Worm (Caenorhabditis elegans): Measurements from ENCODE around the gene F09F9.2.
A peak's percentile ranks its signal among the peaks of the same experiment; 100 is the strongest.

ce11 chrX:4140755-4141417 is 29.6 kb upstream of the F09F9.2 start:
- TF ChIP-seq elt-1 (tag; optimal IDR thresholded peaks at IDR 0.05) = no peak
- peak; percentile 13 for TF ChIP-seq ama-1 (optimal IDR thresholded peaks at IDR 0.05)
- TF ChIP-seq ZK546.5 (tag; optimal IDR thresholded peaks at IDR 0.05) = no peak
- TF ChIP-seq peb-1 (tag; optimal IDR thresholded peaks at IDR 0.05) = no peak
- no peak for TF ChIP-seq skn-1 (tag; optimal IDR thresholded peaks at IDR 0.05)
- TF ChIP-seq ztf-11 (tag; optimal IDR thresholded peaks at IDR 0.05) = no peak
- no peak for TF ChIP-seq ceh-82 (tag; optimal IDR thresholded peaks at IDR 0.05)
- TF ChIP-seq mdl-1 (tag; optimal IDR thresholded peaks at IDR 0.05) = no peak
- peak; percentile 30 for TF ChIP-seq fos-1 (tag; optimal IDR thresholded peaks at IDR 0.05)
- TF ChIP-seq zag-1 (tag; optimal IDR thresholded peaks at IDR 0.05) = no peak
- no peak for TF ChIP-seq unc-39 (tag; optimal IDR thresholded peaks at IDR 0.05)
- no peak for TF ChIP-seq nhr-77 (tag; optimal IDR thresholded peaks at IDR 0.05)

All from whole organism, L2 larva.